Fruit fly (Drosophila melanogaster): ENCODE measurements around the gene CG31612.

Gene CG31612

dm6 chr2L:21753448-21753908 is 41.8 kb downstream of the CG31612 start (continued):
- TF ChIP-seq Rel (GFP tag; optimal IDR thresholded peaks at IDR 0.05), result peak; percentile 7
- TF ChIP-seq Rel (tag; optimal IDR thresholded peaks at IDR 0.05), result no peak
- no peak for TF ChIP-seq sv (GFP tag; optimal IDR thresholded peaks at IDR 0.05)
- no peak for TF ChIP-seq usp (GFP tag; optimal IDR thresholded peaks at IDR 0.05)
- no peak for TF ChIP-seq Dfd (GFP tag; optimal IDR thresholded peaks at IDR 0.05)
- TF ChIP-seq Abd-B (GFP tag; optimal IDR thresholded peaks at IDR 0.05), result no peak
- no peak for TF ChIP-seq Hnf4 (GFP tag; optimal IDR thresholded peaks at IDR 0.05)
- TF ChIP-seq HLH106 (tag; optimal IDR thresholded peaks at IDR 0.05), result no peak
- no peak for TF ChIP-seq pan (optimal IDR thresholded peaks at IDR 0.05)
- TF ChIP-seq Myc (optimal IDR thresholded peaks at IDR 0.05), result no peak
- TF ChIP-seq GATAd (GFP tag; optimal IDR thresholded peaks at IDR 0.05), result no peak
- peak; percentile 8 for TF ChIP-seq Jra (GFP tag; optimal IDR thresholded peaks at IDR 0.05)
- TF ChIP-seq Hr78 (GFP tag; optimal IDR thresholded peaks at IDR 0.05), result no peak

DNA sequence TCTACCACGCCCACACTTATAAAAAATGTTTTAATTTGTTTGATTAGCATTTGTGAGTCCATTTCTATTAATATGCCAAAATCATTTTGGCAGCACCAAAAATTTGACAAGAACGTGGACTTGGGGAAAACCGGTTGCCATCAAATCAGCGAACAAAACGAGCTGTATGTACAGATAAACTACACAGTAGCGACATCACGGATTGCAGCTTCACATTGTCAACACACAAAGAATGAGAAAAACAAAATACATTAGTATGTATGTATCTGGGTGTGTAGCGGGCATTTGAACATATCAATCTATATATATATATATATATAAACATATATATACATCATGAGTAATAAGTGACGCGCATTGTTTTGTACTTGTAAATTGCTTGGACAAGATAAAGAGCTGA is 42.4 kb downstream of the CG31612 start:
- TF ChIP-seq psq (GFP tag; optimal IDR thresholded peaks at IDR 0.05) (no peak), sv (GFP tag; optimal IDR thresholded peaks at IDR 0.05) (no peak), foxo (GFP tag; optimal IDR thresholded peaks at IDR 0.05) (no peak), brk (GFP tag; optimal IDR thresholded peaks at IDR 0.05) (no peak), OdsH (GFP tag; optimal IDR thresholded peaks at IDR 0.05) (no peak), dsf (GFP tag; optimal IDR thresholded peaks at IDR 0.05; ENCODE audit: borderline replicate concordance) (no peak), usp (GFP tag; optimal IDR thresholded peaks at IDR 0.05) (no peak), Hr83 (GFP tag; optimal IDR thresholded peaks at IDR 0.05; ENCODE audit: poor library complexity, severe bottlenecking) (no peak), CrebA (GFP tag; optimal IDR thresholded peaks at IDR 0.05; ENCODE audit: borderline replicate concordance) (no peak), jim (GFP tag; optimal IDR thresholded peaks at IDR 0.05) (no peak), dl (GFP tag; optimal IDR thresholded peaks at IDR 0.05; ENCODE audit: insufficient read depth in 1 of 2, partially characterized antibody in 2 of 2) (no peak), Vsx2 (GFP tag; optimal IDR thresholded peaks at IDR 0.05; ENCODE audit: partially characterized antibody) (no peak), sage (GFP tag; optimal IDR thresholded peaks at IDR 0.05) (no peak), woc (GFP tag; optimal IDR thresholded peaks at IDR 0.05) (no peak), h (GFP tag; optimal IDR thresholded peaks at IDR 0.05) (no peak), CG32264 (GFP tag; optimal IDR thresholded peaks at IDR 0.05) (no peak), Dif (GFP tag; optimal IDR thresholded peaks at IDR 0.05; ENCODE audit: partially characterized antibody) (no peak)

DNA sequence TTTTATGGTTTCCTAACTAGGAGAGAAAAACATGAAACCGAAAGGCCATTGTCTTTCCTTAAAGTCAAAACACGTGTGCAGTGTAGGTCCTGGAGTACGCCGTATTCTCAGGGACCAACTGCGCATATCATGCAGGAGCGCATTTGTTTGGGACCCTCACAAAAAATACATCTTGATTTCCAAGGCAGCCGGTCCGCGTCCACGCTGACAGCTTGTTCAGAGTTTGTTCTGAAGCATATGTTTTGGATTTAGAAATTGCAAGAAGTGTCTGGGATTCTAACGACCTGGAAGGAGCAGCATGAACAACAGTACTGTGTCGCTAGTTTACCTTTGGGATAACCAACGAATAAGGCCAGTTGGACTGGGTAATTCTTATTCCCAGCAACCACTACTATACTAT is 46.3 kb downstream of the CG31612 start:
- TF ChIP-seq Abd-B (GFP tag; optimal IDR thresholded peaks at IDR 0.05) (no peak), Mio (GFP tag; optimal IDR thresholded peaks at IDR 0.05) (no peak), CG9705 (GFP tag; optimal IDR thresholded peaks at IDR 0.05) (no peak), jim (GFP tag; optimal IDR thresholded peaks at IDR 0.05) (no peak), rgr (GFP tag; optimal IDR thresholded peaks at IDR 0.05) (no peak), Dif (GFP tag; optimal IDR thresholded peaks at IDR 0.05; ENCODE audit: partially characterized antibody) (no peak), sage (GFP tag; optimal IDR thresholded peaks at IDR 0.05) (no peak)

DNA sequence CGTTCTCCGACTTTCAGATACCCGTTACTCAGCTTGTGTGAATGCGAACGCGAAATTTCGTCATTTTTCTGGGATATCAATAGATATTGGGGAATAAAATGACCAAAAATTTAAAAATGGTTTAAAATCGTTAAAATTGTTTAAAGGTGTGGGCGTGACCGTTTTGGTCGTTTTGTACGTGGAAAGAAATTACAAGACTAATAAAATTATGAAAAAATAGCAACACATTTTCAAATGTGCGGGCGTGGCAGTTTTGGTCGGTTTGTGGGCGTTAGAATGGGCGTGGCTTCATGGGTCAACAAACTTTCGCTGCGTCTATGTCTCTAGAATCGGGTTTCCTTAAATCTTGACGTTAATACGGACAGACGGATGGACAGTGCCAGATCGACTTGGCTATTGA is 69.2 kb downstream of the CG31612 start:
- TF ChIP-seq usp (GFP tag; optimal IDR thresholded peaks at IDR 0.05) (no peak), Dfd (GFP tag; optimal IDR thresholded peaks at IDR 0.05) (peak; percentile 93)
